Fruit fly (Drosophila melanogaster): ENCODE measurements around the gene CG4186.

Gene CG4186

DNA sequence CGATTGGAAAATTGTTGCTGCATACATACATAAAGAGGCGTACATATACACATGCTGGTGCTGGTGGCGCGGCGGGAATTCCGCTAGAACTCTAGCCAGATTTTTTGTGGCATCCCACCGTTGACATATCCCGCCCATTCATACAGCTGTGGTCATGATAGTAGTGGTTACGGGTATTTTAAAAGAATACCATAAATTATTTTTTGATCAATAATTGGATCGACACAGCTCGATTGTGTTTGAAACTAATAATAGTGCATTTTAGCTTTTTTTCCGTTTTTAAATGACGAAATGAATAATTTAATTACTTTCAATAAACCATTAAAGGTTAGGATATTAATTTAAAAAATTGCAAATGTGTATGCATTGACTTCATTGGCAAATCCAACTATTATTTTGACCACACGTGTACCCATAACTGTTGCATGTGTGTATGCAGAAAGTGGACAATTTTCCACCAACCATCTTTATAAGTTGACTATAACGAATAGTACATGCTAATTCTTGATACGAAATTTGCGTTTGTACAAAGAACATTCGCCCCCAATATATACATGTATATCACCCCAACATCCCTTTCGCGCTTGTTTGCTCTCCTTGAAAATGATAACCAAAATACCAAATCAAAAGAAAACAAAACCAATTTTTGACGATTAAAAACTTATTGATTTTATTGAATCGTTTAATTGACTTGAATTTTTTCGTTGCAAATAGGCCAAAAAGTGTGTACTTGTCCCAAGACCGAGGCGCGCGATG is 2.7 kb downstream of the CG4186 start (continued):
- TF ChIP-seq psq (GFP tag; optimal IDR thresholded peaks at IDR 0.05) (no peak), Fer3 (tag; optimal IDR thresholded peaks at IDR 0.05) (peak; percentile 84), ase (GFP tag; IDR thresholded peaks at IDR 0.05) (peak; percentile 81; the same call in 2 of the 3 replicates), so (GFP tag; IDR thresholded peaks at IDR 0.05) (peak; percentile 82; the same call in 2 of the 3 replicates), CG2889 (GFP tag; IDR thresholded peaks at IDR 0.05) (0 out of 3 replicates have a peak, but pooled peaks have one; percentile 47), CG11504 (tag; optimal IDR thresholded peaks at IDR 0.05) (peak; percentile 83), CG11247 (GFP tag; IDR thresholded peaks at IDR 0.05) (peak; percentile 78), jumu (GFP tag; optimal IDR thresholded peaks at IDR 0.05) (peak; percentile 67), Sox102F (GFP tag; optimal IDR thresholded peaks at IDR 0.05) (peak; percentile 84), zf30C (GFP tag; optimal IDR thresholded peaks at IDR 0.05) (no peak), lilli (GFP tag; optimal IDR thresholded peaks at IDR 0.05) (peak; percentile 84), Hsf (GFP tag; optimal IDR thresholded peaks at IDR 0.05) (peak; percentile 81), CG1233 (GFP tag; optimal IDR thresholded peaks at IDR 0.05) (peak; percentile 67), Dad (GFP tag; optimal IDR thresholded peaks at IDR 0.05) (peak; percentile 69), vvl (GFP tag; IDR thresholded peaks at IDR 0.05) (peak; percentile 89), CG32772 (GFP tag; IDR thresholded peaks at IDR 0.05) (peak; percentile 66; the same call in 1 of the 2 replicates), CG18476 (GFP tag; optimal IDR thresholded peaks at IDR 0.05) (peak; percentile 78), Atf-2 (GFP tag; optimal IDR thresholded peaks at IDR 0.05) (peak; percentile 40), CG1602 (GFP tag; optimal IDR thresholded peaks at IDR 0.05) (peak; percentile 73), ap (GFP tag; IDR thresholded peaks at IDR 0.05) (peak; percentile 75), ewg (GFP tag; optimal IDR thresholded peaks at IDR 0.05) (peak; percentile 60), Bteb2 (GFP tag; optimal IDR thresholded peaks at IDR 0.05) (peak; percentile 50), Taf1 (GFP tag; IDR thresholded peaks at IDR 0.05) (0 out of 2 replicates have a peak, but pooled peaks have one; percentile 13), Rfx (GFP tag; IDR thresholded peaks at IDR 0.05) (peak; percentile 87), CG4820 (GFP tag; optimal IDR thresholded peaks at IDR 0.05) (peak; percentile 71), CG14710 (tag; optimal IDR thresholded peaks at IDR 0.05) (peak; percentile 73), CG17361 (GFP tag; IDR thresholded peaks at IDR 0.05) (peak; percentile 68), CG9609 (GFP tag; optimal IDR thresholded peaks at IDR 0.05) (peak; percentile 58), B-H1 (GFP tag; IDR thresholded peaks at IDR 0.05) (peak; percentile 71), CG12942 (GFP tag; optimal IDR thresholded peaks at IDR 0.05) (peak; percentile 64), Aef1 (GFP tag; IDR thresholded peaks at IDR 0.05) (peak; percentile 70), CG9876 (GFP tag; optimal IDR thresholded peaks at IDR 0.05) (peak; percentile 8), Scr (GFP tag; IDR thresholded peaks at IDR 0.05; ENCODE audit: partially characterized antibody) (no peak), Blimp-1 (GFP tag; optimal IDR thresholded peaks at IDR 0.05) (peak; percentile 80), CG12659 (GFP tag; optimal IDR thresholded peaks at IDR 0.05) (peak; percentile 66), sim (GFP tag; IDR thresholded peaks at IDR 0.05) (peak; percentile 58; the same call in 1 of the 2 replicates), crol (GFP tag; IDR thresholded peaks at IDR 0.05) (no peak), Gug (GFP tag; IDR thresholded peaks at IDR 0.05) (peak; percentile 71; the same call in 3 of the 4 replicates), CG8359 (GFP tag; optimal IDR thresholded peaks at IDR 0.05; ENCODE audit: borderline replicate concordance) (peak; percentile 30), D19B (GFP tag; optimal IDR thresholded peaks at IDR 0.05) (peak; percentile 50), ems (GFP tag; optimal IDR thresholded peaks at IDR 0.05) (peak; percentile 63), Asciz (GFP tag; optimal IDR thresholded peaks at IDR 0.05) (peak; percentile 76), CG12219 (GFP tag; optimal IDR thresholded peaks at IDR 0.05) (peak; percentile 86), disco-r (GFP tag; optimal IDR thresholded peaks at IDR 0.05) (peak; percentile 49), CG8281 (tag; optimal IDR thresholded peaks at IDR 0.05) (peak; percentile 33), nmo (GFP tag; optimal IDR thresholded peaks at IDR 0.05) (peak; percentile 80), stc (GFP tag; IDR thresholded peaks at IDR 0.05) (peak; percentile 84), mld (GFP tag; IDR thresholded peaks at IDR 0.05; ENCODE audit: partially characterized antibody) (no peak), onecut (GFP tag; IDR thresholded peaks at IDR 0.05) (peak; percentile 81)
